Fruit fly (Drosophila melanogaster) whole organism, adult: ENCODE data around the gene bun.

Experiments
- CG11617 ChIP-seq: fragments of 200-800 bp; sonication (Bioruptor generic); optimal IDR thresholded peaks from 2 replicates; lab custom pipeline; 2017; ENCODE audit warnings: mild to moderate bottlenecking, missing biosample characterization, missing genetic modification reagents, missing genetic modification characterization
- CG12768 ChIP-seq: fragments of 200-800 bp; sonication (Bioruptor generic); optimal IDR thresholded peaks from 2 replicates; lab custom pipeline; 2017; ENCODE audit warnings: missing biosample characterization, missing genetic modification characterization, mild to moderate bottlenecking, moderate library complexity, missing genetic modification reagents
- CG14711 ChIP-seq: fragments of 200-800 bp; sonication (Bioruptor generic); optimal IDR thresholded peaks from 2 replicates; lab custom pipeline; 2018; ENCODE audit warnings: missing biosample characterization, mild to moderate bottlenecking, missing genetic modification characterization, moderate library complexity
- CG1620 ChIP-seq: fragments of 200-800 bp; sonication (Bioruptor generic); optimal IDR thresholded peaks from 2 replicates; lab custom pipeline; 2016; ENCODE audit warnings: missing biosample characterization, missing genetic modification characterization
- CG33017 ChIP-seq: fragments of 200-800 bp; sonication (Bioruptor generic); optimal IDR thresholded peaks from 2 replicates; lab custom pipeline; 2018; ENCODE audit warnings: missing biosample characterization, mild to moderate bottlenecking, missing genetic modification characterization, moderate library complexity
- CG5204 ChIP-seq: fragments of 200-800 bp; sonication (Bioruptor generic); optimal IDR thresholded peaks from 2 replicates; lab custom pipeline; 2016; ENCODE audit warnings: missing biosample characterization, missing genetic modification characterization
- CG7045 ChIP-seq: fragments of 200-800 bp; sonication (Bioruptor generic); optimal IDR thresholded peaks from 2 replicates; lab custom pipeline; 2017; ENCODE audit warnings: missing biosample characterization, mild to moderate bottlenecking, missing genetic modification characterization
- CG7101 ChIP-seq: fragments of 200-800 bp; sonication (Bioruptor generic); optimal IDR thresholded peaks from 2 replicates; lab custom pipeline; 2018; ENCODE audit warnings: missing biosample characterization, mild to moderate bottlenecking, missing genetic modification characterization, moderate library complexity
- Clk ChIP-seq: fragments of 200-800 bp; sonication (Bioruptor generic); optimal IDR thresholded peaks from 2 replicates; lab custom pipeline; 2017; ENCODE audit warnings: missing biosample characterization, missing genetic modification characterization
- Crg-1 ChIP-seq: fragments of 200-800 bp; sonication (Bioruptor generic); optimal IDR thresholded peaks from 2 replicates; lab custom pipeline; 2016; ENCODE audit warnings: missing biosample characterization, missing genetic modification characterization
- Hr96 ChIP-seq: fragments of 200-800 bp; sonication (Bioruptor generic); optimal IDR thresholded peaks from 2 replicates; lab custom pipeline; 2016; ENCODE audit warnings: missing biosample characterization, missing genetic modification characterization
- Mnt ChIP-seq: fragments of 200-800 bp; sonication (Bioruptor generic); optimal IDR thresholded peaks from 2 replicates; lab custom pipeline; 2016; ENCODE audit warnings: missing biosample characterization, mild to moderate bottlenecking, missing genetic modification characterization
- bab1 ChIP-seq: fragments of 200-800 bp; sonication (Bioruptor generic); optimal IDR thresholded peaks from 3 replicates; lab custom pipeline; 2019; ENCODE audit warnings: missing biosample characterization, mild to moderate bottlenecking, missing genetic modification characterization, moderate library complexity
- cic ChIP-seq: fragments of 200-800 bp; sonication (Bioruptor generic); optimal IDR thresholded peaks from 2 replicates; lab custom pipeline; 2017; ENCODE audit warnings: missing biosample characterization, mild to moderate bottlenecking, missing genetic modification characterization, moderate library complexity
- cnc ChIP-seq, 2 experiments: fragments of >200 bp; optimal IDR thresholded peaks; 2 replicates each; lab custom pipeline; 2017
- kay ChIP-seq: fragments of 200-800 bp; sonication (Bioruptor generic); peaks from one replicate; lab custom pipeline; 2016; ENCODE audit warnings: missing biosample characterization, missing genetic modification characterization, borderline replicate concordance
- ovo ChIP-seq: fragments of 200-800 bp; sonication (Bioruptor generic); optimal IDR thresholded peaks from 2 replicates; lab custom pipeline; 2016; ENCODE audit warnings: missing biosample characterization, missing genetic modification characterization
- pad ChIP-seq: fragments of 200-800 bp; sonication (Bioruptor generic); optimal IDR thresholded peaks from 3 replicates; lab custom pipeline; 2017; ENCODE audit warnings: missing biosample characterization, missing genetic modification characterization, mild to moderate bottlenecking, moderate library complexity, missing genetic modification reagents
- tj ChIP-seq: fragments of 200-800 bp; sonication (Bioruptor generic); optimal IDR thresholded peaks from 3 replicates; lab custom pipeline; 2017; ENCODE audit warnings: missing biosample characterization, mild to moderate bottlenecking, missing genetic modification characterization, moderate library complexity
- toe ChIP-seq: fragments of 200-800 bp; sonication (Bioruptor generic); optimal IDR thresholded peaks from 2 replicates; lab custom pipeline; 2016; ENCODE audit warnings: missing biosample characterization, missing genetic modification characterization

bun gene

DNA sequence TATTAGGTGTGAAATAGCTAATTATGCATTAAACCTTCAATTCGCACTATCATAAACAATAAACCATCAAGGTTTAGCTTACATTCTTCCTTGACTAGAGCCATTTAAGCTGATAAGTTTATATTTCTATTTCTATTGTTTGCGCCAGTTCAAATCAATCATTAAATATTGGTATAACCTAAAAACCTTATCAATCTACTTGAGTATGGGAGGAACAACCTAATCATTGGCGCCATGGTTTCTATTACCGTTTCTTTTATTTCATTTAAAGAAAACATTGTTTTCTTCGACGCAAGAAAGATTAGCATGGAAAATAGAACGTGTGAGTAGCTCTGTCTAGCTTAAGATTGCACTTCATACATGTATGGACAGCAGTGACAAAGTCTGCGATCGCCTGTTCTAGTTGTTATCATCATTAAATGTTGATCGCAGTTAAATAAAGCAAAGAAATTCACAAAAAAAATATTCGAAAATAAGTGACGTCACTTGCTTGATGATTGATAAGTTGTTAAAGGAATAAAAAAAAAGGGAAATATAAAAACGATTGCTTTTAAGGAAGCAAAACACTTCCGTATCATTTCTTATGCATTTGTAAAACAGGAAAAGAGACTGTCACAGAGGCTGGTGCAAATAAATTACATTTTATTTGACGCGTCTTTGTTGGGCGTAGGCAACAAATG, 72.1 kb downstream of the bun start:
- TF ChIP-seq toe (GFP tag; lab: Kevin White, UChicago) (no peak), cnc (optimal IDR thresholded peaks at IDR 0.05; lab: Kevin White, UChicago) (no peak), bab1 (GFP tag; lab: Kevin White, UChicago) (no peak), kay (peak; percentile 68), tj (GFP tag; lab: Kevin White, UChicago) (no peak)

DNA sequence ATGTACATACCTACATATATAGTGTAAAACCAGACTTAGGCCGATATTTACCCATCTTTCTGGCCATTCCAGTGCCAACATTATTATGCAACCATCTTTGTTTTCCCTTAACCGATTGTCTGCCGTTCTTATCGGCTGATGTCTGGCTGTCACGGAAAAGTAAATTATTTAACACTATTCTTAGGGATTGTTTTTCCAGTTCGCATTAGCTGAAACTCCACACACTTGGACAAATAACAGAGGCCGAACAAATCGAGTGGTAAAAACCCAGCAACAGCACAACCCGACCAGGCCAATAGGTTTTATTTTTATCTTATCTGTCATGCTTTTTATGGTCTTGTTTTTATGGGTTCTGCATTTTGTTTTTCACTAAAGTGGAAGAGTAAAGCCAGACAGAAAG, 72.8 kb downstream of the bun start:
- no peak for TF ChIP-seq ovo (GFP tag; lab: Kevin White, UChicago)
- no peak for TF ChIP-seq tj (GFP tag; lab: Kevin White, UChicago)
- TF ChIP-seq Clk (GFP tag; lab: Kevin White, UChicago) = no peak
- TF ChIP-seq CG7045 (GFP tag; lab: Kevin White, UChicago) = no peak
- TF ChIP-seq bab1 (GFP tag; lab: Kevin White, UChicago) = no peak
- no peak for TF ChIP-seq kay
- TF ChIP-seq toe (GFP tag; lab: Kevin White, UChicago) = no peak
- TF ChIP-seq Mnt = no peak
- no peak for TF ChIP-seq cic (GFP tag; lab: Kevin White, UChicago)
- TF ChIP-seq CG7101 (tag; lab: Kevin White, UChicago) = no peak

DNA sequence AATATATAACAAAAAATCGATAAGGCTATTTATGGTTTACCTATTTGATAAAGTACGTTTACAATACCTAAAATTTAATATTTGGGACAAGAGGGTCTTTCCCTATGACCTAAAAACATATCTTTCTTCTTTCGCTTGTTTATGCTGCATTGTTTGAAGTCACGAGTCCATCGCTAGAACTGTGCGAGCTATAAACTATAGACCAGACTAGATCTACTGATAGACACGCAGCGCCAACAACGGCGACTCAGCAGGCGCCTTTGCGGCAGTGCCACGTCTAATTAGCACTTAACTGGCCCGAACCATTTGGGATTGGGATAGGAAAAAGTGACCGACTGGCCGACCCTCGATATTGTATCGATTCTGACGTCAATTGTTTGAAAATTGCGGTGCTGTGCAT, 73.4 kb downstream of the bun start:
- TF ChIP-seq CG12768 (GFP tag; lab: Kevin White, UChicago) (no peak), CG7045 (GFP tag; lab: Kevin White, UChicago) (no peak), tj (GFP tag; lab: Kevin White, UChicago) (no peak), ovo (GFP tag; lab: Kevin White, UChicago) (no peak), CG33017 (tag; lab: Kevin White, UChicago) (no peak), CG11617 (no peak), Mnt (no peak), toe (GFP tag; lab: Kevin White, UChicago) (no peak), bab1 (GFP tag; lab: Kevin White, UChicago) (no peak), cic (GFP tag; lab: Kevin White, UChicago) (no peak), pad (GFP tag; lab: Kevin White, UChicago) (no peak), CG1620 (GFP tag; lab: Kevin White, UChicago) (no peak), cnc (optimal IDR thresholded peaks at IDR 0.05; lab: Kevin White, UChicago) (no peak), CG7101 (tag; lab: Kevin White, UChicago) (no peak), kay (no peak), Hr96 (GFP tag; lab: Kevin White, UChicago) (no peak)

DNA sequence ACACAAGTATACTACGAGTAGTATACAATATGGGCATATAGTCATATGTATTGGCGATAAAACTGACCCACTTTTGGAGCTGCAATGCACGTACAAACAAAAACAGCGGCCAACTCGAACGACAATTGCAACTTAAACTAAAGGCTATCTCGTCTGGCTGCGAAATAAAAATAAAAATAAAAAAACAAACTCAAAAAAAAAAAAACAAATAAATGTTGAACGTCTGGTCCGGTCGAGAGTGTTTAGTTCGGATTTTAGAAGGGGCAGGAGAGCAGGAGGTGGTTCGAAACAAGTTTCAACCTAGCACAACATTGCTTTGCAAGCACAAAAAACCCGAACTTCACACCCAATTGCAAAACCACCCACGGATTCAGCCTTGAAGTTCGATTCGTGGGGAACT, 74.5 kb downstream of the bun start:
- TF ChIP-seq CG5204 (GFP tag; lab: Kevin White, UChicago) = no peak
- TF ChIP-seq tj (GFP tag; lab: Kevin White, UChicago) = no peak
- no peak for TF ChIP-seq Clk (GFP tag; lab: Kevin White, UChicago)
- TF ChIP-seq bab1 (GFP tag; lab: Kevin White, UChicago) = no peak
- TF ChIP-seq pad (GFP tag; lab: Kevin White, UChicago) = no peak
- no peak for TF ChIP-seq CG33017 (tag; lab: Kevin White, UChicago)
- no peak for TF ChIP-seq CG7101 (tag; lab: Kevin White, UChicago)
- no peak for TF ChIP-seq Mnt
- TF ChIP-seq cnc (optimal IDR thresholded peaks at IDR 0.05; lab: Kevin White, UChicago) = no peak
- TF ChIP-seq Crg-1 (GFP tag; lab: Kevin White, UChicago) = no peak

DNA sequence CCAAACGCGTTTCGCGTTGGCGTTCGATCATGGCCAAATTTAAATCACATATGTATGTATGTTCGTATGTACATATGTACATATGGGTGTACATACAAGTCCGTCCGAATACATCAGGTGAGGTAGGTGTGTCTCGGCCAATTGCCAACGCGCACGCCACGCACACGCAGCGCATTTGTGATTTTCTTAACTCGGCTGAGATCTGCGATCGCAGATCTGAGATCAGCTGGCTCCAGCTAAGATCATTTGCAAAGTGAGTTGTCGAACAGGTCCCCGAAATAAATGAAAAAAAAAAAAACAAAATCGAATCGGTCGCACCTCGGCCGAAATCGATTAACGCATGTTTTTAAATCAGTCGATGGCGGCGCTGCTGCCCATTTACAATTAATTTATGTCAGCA, 77.2 kb downstream of the bun start:
- TF ChIP-seq Clk (GFP tag; lab: Kevin White, UChicago) (no peak), Mnt (no peak), toe (GFP tag; lab: Kevin White, UChicago) (no peak), Hr96 (GFP tag; lab: Kevin White, UChicago) (no peak), CG33017 (tag; lab: Kevin White, UChicago) (no peak), CG12768 (GFP tag; lab: Kevin White, UChicago) (no peak), Crg-1 (GFP tag; lab: Kevin White, UChicago) (no peak), cic (GFP tag; lab: Kevin White, UChicago) (no peak), CG11617 (no peak), bab1 (GFP tag; lab: Kevin White, UChicago) (no peak), cnc (optimal IDR thresholded peaks at IDR 0.05; lab: Kevin White, UChicago) (no peak)

DNA sequence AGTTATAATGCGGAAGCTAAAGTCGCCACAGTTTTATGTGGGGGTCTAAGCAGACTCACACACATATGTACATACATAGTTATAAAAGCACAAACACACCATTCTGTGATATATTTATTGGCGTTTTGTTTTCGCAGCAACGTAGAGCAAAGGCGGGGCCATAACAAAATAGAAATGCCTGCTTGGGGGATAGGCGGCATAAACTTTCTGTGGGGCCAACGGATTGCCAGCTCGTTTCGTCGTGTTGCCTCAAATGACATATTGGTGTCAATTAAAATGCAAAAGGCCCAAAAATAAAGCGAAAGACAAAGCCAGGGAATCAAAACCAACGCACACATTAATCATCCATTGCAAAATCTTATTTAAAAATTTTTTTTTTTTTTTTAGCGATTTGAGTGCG, 77.6 kb downstream of the bun start:
- TF ChIP-seq tj (GFP tag; lab: Kevin White, UChicago) (no peak), cnc (optimal IDR thresholded peaks at IDR 0.05; lab: Kevin White, UChicago) (no peak), toe (GFP tag; lab: Kevin White, UChicago) (no peak), Hr96 (GFP tag; lab: Kevin White, UChicago) (no peak)

DNA sequence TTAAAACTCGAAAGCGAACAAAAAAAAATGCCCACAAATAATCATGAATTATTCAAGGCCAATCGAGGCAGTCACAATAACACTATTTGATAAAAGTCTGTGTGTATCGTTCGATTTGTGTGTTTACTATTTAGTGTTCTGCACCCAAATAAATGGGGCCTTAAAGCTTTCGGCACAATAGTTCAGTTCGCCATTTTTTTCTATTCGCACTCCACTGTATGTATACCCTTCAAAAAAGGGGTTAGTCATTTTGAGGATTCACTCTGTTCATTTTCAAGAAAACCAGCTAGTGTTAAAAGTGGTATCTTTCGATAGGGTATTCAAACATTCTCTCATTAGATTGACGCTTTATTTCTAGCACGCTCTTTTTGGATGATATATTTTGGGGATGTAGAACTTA, 78.7 kb downstream of the bun start:
- TF ChIP-seq CG1620 (GFP tag; lab: Kevin White, UChicago) (no peak), CG7101 (tag; lab: Kevin White, UChicago) (peak; percentile 12), tj (GFP tag; lab: Kevin White, UChicago) (peak; percentile 19), CG14711 (peak; percentile 13), cic (GFP tag; lab: Kevin White, UChicago) (peak; percentile 17), CG33017 (tag; lab: Kevin White, UChicago) (peak; percentile 33)
